Fruit fly (Drosophila melanogaster) whole organism, embryonic: ENCODE data around the gene CG12680.

ENCODE experiments used
- Asciz ChIP-seq: fragments of 200-800 bp; sonication (Bioruptor generic); optimal IDR thresholded peaks from 2 replicates; lab custom pipeline; 2017; ENCODE audit warnings: missing biosample characterization, mild to moderate bottlenecking, missing genetic modification characterization, missing genetic modification reagents
- B-H1 ChIP-seq: fragments of 200-800 bp; sonication (Bioruptor generic); IDR thresholded peaks from 3 replicates; pipeline ENCODE4 v1.3.6; 2022; ENCODE audit warnings: missing biosample characterization, missing genetic modification characterization
- CG10565 ChIP-seq: fragments of 200-800 bp; sonication (Bioruptor generic); optimal IDR thresholded peaks from 3 replicates; lab custom pipeline; 2016; ENCODE audit warnings: missing biosample characterization, mild to moderate bottlenecking, missing genetic modification characterization
- CG11247 ChIP-seq: fragments of 200-800 bp; sonication (Bioruptor generic); IDR thresholded peaks from 2 replicates; pipeline ENCODE4 v1.3.6; 2022; ENCODE audit warnings: missing biosample characterization, missing genetic modification characterization
- CG13287 ChIP-seq: fragments of 200-800 bp; sonication (Bioruptor generic); IDR thresholded peaks from 2 replicates; pipeline ENCODE4 v1.3.6; 2022; ENCODE audit warnings: missing biosample characterization, missing genetic modification characterization; ENCODE audit not compliant: partially characterized antibody
- CG14667 ChIP-seq: fragments of 200-800 bp; sonication (Bioruptor generic); IDR thresholded peaks from 2 replicates; pipeline ENCODE4 v1.3.6; 2022; ENCODE audit warnings: missing biosample characterization, missing genetic modification characterization
- CG15269 ChIP-seq: fragments of 200-800 bp; sonication (Bioruptor generic); optimal IDR thresholded peaks from 2 replicates; lab custom pipeline; 2018; ENCODE audit warnings: missing biosample characterization, mild to moderate bottlenecking, missing genetic modification characterization, moderate library complexity
- CG15479 ChIP-seq: fragments of 200-800 bp; sonication (Bioruptor generic); optimal IDR thresholded peaks from 3 replicates; lab custom pipeline; 2019; ENCODE audit warnings: missing biosample characterization, mild to moderate bottlenecking, missing genetic modification characterization, moderate library complexity
- CG16815 ChIP-seq: fragments of 200-800 bp; sonication (Bioruptor generic); optimal IDR thresholded peaks from 3 replicates; lab custom pipeline; 2017; ENCODE audit warnings: missing biosample characterization, mild to moderate bottlenecking, missing genetic modification characterization
- CG17568 ChIP-seq: fragments of 200-800 bp; sonication (Bioruptor generic); optimal IDR thresholded peaks from 2 replicates; lab custom pipeline; 2018; ENCODE audit warnings: missing biosample characterization, mild to moderate bottlenecking, missing genetic modification characterization, moderate library complexity
- CG17912 ChIP-seq: fragments of 200-800 bp; sonication (Bioruptor generic); optimal IDR thresholded peaks from 2 replicates; lab custom pipeline; 2018; ENCODE audit warnings: missing biosample characterization, mild to moderate bottlenecking, missing genetic modification characterization
- CG18619 ChIP-seq: fragments of 200-800 bp; sonication (Bioruptor generic); optimal IDR thresholded peaks from 3 replicates; lab custom pipeline; 2017; ENCODE audit warnings: missing biosample characterization, mild to moderate bottlenecking, missing genetic modification characterization
- CG2129 ChIP-seq: fragments of 200-800 bp; sonication (Bioruptor generic); IDR thresholded peaks from 2 replicates; pipeline ENCODE4 v1.3.6; 2022; ENCODE audit warnings: missing biosample characterization, missing genetic modification characterization; ENCODE audit not compliant: partially characterized antibody
- CG2889 ChIP-seq: fragments of 200-800 bp; sonication (Bioruptor generic); IDR thresholded peaks from 3 replicates; pipeline ENCODE4 v1.3.6; 2022; ENCODE audit warnings: missing biosample characterization, missing genetic modification characterization
- CG32767 ChIP-seq: fragments of 200-800 bp; sonication (Bioruptor generic); IDR thresholded peaks from 2 replicates; pipeline ENCODE4 v1.3.6; 2022; ENCODE audit warnings: missing biosample characterization, missing genetic modification characterization
- CG32772 ChIP-seq: fragments of 200-800 bp; sonication (Bioruptor generic); IDR thresholded peaks from 2 replicates; pipeline ENCODE4 v1.3.6; 2022; ENCODE audit warnings: missing biosample characterization, missing genetic modification characterization
- CG7839 ChIP-seq: fragments of 200-800 bp; sonication (Bioruptor generic); optimal IDR thresholded peaks from 3 replicates; lab custom pipeline; 2018; ENCODE audit warnings: missing biosample characterization, mild to moderate bottlenecking, missing genetic modification characterization, moderate library complexity
- CG8281 ChIP-seq: fragments of 200-800 bp; sonication (Bioruptor generic); optimal IDR thresholded peaks from 2 replicates; lab custom pipeline; 2018; ENCODE audit warnings: missing biosample characterization, mild to moderate bottlenecking, missing genetic modification characterization, moderate library complexity
- CG9797 ChIP-seq: fragments of 200-800 bp; sonication (Bioruptor generic); optimal IDR thresholded peaks from 3 replicates; lab custom pipeline; 2018; ENCODE audit warnings: missing biosample characterization, mild to moderate bottlenecking, missing genetic modification characterization
- CG9876 ChIP-seq: fragments of 200-800 bp; sonication (Bioruptor generic); optimal IDR thresholded peaks from 2 replicates; lab custom pipeline; 2016; ENCODE audit warnings: missing biosample characterization, missing genetic modification characterization
- Chrac-16 ChIP-seq: fragments of 200-800 bp; sonication (Bioruptor generic); optimal IDR thresholded peaks from 3 replicates; lab custom pipeline; 2016; ENCODE audit warnings: missing biosample characterization, missing genetic modification characterization
- D ChIP-seq, 2 experiments: fragments of 200-800 bp in 1 of 2; fragments of >200 bp in 1 of 2; sonication (Bioruptor generic) in 1 of 2; optimal IDR thresholded peaks; 2 replicates in 1 of 2; 3 replicates in 1 of 2; lab custom pipeline; 2017; ENCODE audit warnings: mild to moderate bottlenecking in 1 of 2, missing biosample characterization in 1 of 2, missing genetic modification characterization in 1 of 2, missing genetic modification reagents in 1 of 2
- Dad ChIP-seq: fragments of 200-800 bp; sonication (Bioruptor generic); optimal IDR thresholded peaks from 3 replicates; lab custom pipeline; 2016; ENCODE audit warnings: missing biosample characterization, missing genetic modification characterization
- Doc3 ChIP-seq: fragments of 200-800 bp; sonication (Bioruptor generic); IDR thresholded peaks from 3 replicates; pipeline ENCODE4 v1.3.6; 2022; ENCODE audit warnings: missing biosample characterization, missing genetic modification characterization; ENCODE audit not compliant: partially characterized antibody
- Drgx ChIP-seq: fragments of 200-800 bp; sonication (Bioruptor generic); IDR thresholded peaks from 2 replicates; pipeline ENCODE4 v1.3.6; 2022; ENCODE audit warnings: missing biosample characterization, missing genetic modification characterization
- Fer2 ChIP-seq: fragments of 200-800 bp; sonication (Bioruptor generic); optimal IDR thresholded peaks from 2 replicates; lab custom pipeline; 2018; ENCODE audit warnings: missing biosample characterization, mild to moderate bottlenecking, missing genetic modification characterization, moderate library complexity
- Hr39 ChIP-seq: fragments of >200 bp; optimal IDR thresholded peaks from 2 replicates; lab custom pipeline; 2017
- Med ChIP-seq: fragments of 200-800 bp; sonication (Bioruptor generic); peaks from one replicate; lab custom pipeline; 2016; ENCODE audit warnings: missing biosample characterization, missing genetic modification characterization, mild to moderate bottlenecking, inconsistent platforms, moderate library complexity
- Stat92E ChIP-seq, 3 experiments: fragments of >200 bp in 2 of 3; fragments of 200-800 bp in 1 of 3; sonication (Bioruptor generic) in 1 of 3; optimal IDR thresholded peaks; 2 replicates each; lab custom pipeline; 2017 to 2019; ENCODE audit warnings: missing biosample characterization in 3 of 3, missing genetic modification characterization in 3 of 3, mild to moderate bottlenecking in 1 of 3, moderate library complexity in 1 of 3
- Tbp ChIP-seq: fragments of >200 bp; optimal IDR thresholded peaks from 2 replicates; lab custom pipeline; 2018; ENCODE audit warnings: missing biosample characterization, missing genetic modification characterization
- amos ChIP-seq: fragments of 200-800 bp; sonication (Bioruptor generic); IDR thresholded peaks from 2 replicates; pipeline ENCODE4 v1.3.6; 2022; ENCODE audit warnings: missing biosample characterization, missing genetic modification characterization; ENCODE audit not compliant: partially characterized antibody
- bab2 ChIP-seq: fragments of 200-800 bp; sonication (Bioruptor generic); optimal IDR thresholded peaks from 2 replicates; lab custom pipeline; 2016; ENCODE audit warnings: missing biosample characterization, missing genetic modification characterization
- dmrt99B ChIP-seq: fragments of 200-800 bp; sonication (Bioruptor generic); optimal IDR thresholded peaks from 2 replicates; lab custom pipeline; 2018; ENCODE audit warnings: missing biosample characterization, mild to moderate bottlenecking, missing genetic modification characterization, moderate library complexity
- dysf ChIP-seq: fragments of 200-800 bp; sonication (Bioruptor generic); IDR thresholded peaks from 3 replicates; pipeline ENCODE4 v1.3.6; 2022; ENCODE audit warnings: missing biosample characterization, missing genetic modification characterization
- emc ChIP-seq: fragments of 200-800 bp; sonication (Bioruptor generic); optimal IDR thresholded peaks from 2 replicates; lab custom pipeline; 2016; ENCODE audit warnings: missing biosample characterization, missing genetic modification characterization
- fd96Cb ChIP-seq: fragments of 200-800 bp; sonication (Bioruptor generic); optimal IDR thresholded peaks from 2 replicates; lab custom pipeline; 2018; ENCODE audit warnings: missing biosample characterization, mild to moderate bottlenecking, missing genetic modification characterization, moderate library complexity
- fu2 ChIP-seq: fragments of 200-800 bp; sonication (Bioruptor generic); optimal IDR thresholded peaks from 2 replicates; lab custom pipeline; 2016; ENCODE audit warnings: missing biosample characterization, missing genetic modification characterization
- hb ChIP-seq: fragments of 200-800 bp; sonication (Bioruptor generic); IDR thresholded peaks from 3 replicates; pipeline ENCODE4 v1.3.6; 2022; ENCODE audit warnings: missing biosample characterization, missing genetic modification characterization; ENCODE audit not compliant: partially characterized antibody
- kay ChIP-seq: fragments of 200-800 bp; sonication (Bioruptor generic); optimal IDR thresholded peaks from 2 replicates; lab custom pipeline; 2016; ENCODE audit warnings: missing biosample characterization, missing genetic modification characterization
- mam ChIP-seq: fragments of 200-800 bp; sonication (Bioruptor generic); optimal IDR thresholded peaks from 3 replicates; lab custom pipeline; 2016; ENCODE audit warnings: missing biosample characterization, missing genetic modification characterization
- onecut ChIP-seq: fragments of 200-800 bp; sonication (Bioruptor generic); IDR thresholded peaks from 2 replicates; pipeline ENCODE4 v1.3.6; 2022; ENCODE audit warnings: missing biosample characterization, missing genetic modification characterization
- repo ChIP-seq: fragments of 200-800 bp; sonication (Bioruptor generic); optimal IDR thresholded peaks from 2 replicates; lab custom pipeline; 2016; ENCODE audit warnings: missing biosample characterization, missing genetic modification characterization
- row ChIP-seq: fragments of 200-800 bp; sonication (Bioruptor generic); IDR thresholded peaks from 3 replicates; pipeline ENCODE4 v1.3.6; 2022; ENCODE audit warnings: missing biosample characterization, missing genetic modification characterization
- sc ChIP-seq, 3 experiments: fragments of >200 bp in 2 of 3; fragments of 200-800 bp in 1 of 3; sonication (Bioruptor generic) in 1 of 3; optimal IDR thresholded peaks; 2 replicates in 2 of 3; 3 replicates in 1 of 3; lab custom pipeline; 2017; ENCODE audit warnings: mild to moderate bottlenecking in 1 of 3, missing biosample characterization in 1 of 3, missing genetic modification characterization in 1 of 3, missing genetic modification reagents in 1 of 3
- schlank ChIP-seq: fragments of 200-800 bp; sonication (Bioruptor generic); optimal IDR thresholded peaks from 2 replicates; lab custom pipeline; 2018; ENCODE audit warnings: missing biosample characterization, mild to moderate bottlenecking, missing genetic modification characterization
- tll ChIP-seq, 2 experiments: fragments of 200-800 bp in 1 of 2; fragments of >200 bp in 1 of 2; sonication (Bioruptor generic) in 1 of 2; optimal IDR thresholded peaks; 2 replicates each; lab custom pipeline; 2017 to 2019; ENCODE audit warnings: missing biosample characterization in 2 of 2, missing genetic modification characterization in 2 of 2, mild to moderate bottlenecking in 1 of 2, moderate library complexity in 1 of 2
- tup ChIP-seq: fragments of 200-800 bp; sonication (Bioruptor generic); optimal IDR thresholded peaks from 2 replicates; lab custom pipeline; 2016; ENCODE audit warnings: missing biosample characterization, mild to moderate bottlenecking, missing genetic modification characterization, moderate library complexity
- wor ChIP-seq: fragments of 200-800 bp; sonication (Bioruptor generic); IDR thresholded peaks from 2 replicates; pipeline ENCODE4 v1.3.6; 2022; ENCODE audit warnings: missing biosample characterization, missing genetic modification characterization

CG12680 gene

DNA sequence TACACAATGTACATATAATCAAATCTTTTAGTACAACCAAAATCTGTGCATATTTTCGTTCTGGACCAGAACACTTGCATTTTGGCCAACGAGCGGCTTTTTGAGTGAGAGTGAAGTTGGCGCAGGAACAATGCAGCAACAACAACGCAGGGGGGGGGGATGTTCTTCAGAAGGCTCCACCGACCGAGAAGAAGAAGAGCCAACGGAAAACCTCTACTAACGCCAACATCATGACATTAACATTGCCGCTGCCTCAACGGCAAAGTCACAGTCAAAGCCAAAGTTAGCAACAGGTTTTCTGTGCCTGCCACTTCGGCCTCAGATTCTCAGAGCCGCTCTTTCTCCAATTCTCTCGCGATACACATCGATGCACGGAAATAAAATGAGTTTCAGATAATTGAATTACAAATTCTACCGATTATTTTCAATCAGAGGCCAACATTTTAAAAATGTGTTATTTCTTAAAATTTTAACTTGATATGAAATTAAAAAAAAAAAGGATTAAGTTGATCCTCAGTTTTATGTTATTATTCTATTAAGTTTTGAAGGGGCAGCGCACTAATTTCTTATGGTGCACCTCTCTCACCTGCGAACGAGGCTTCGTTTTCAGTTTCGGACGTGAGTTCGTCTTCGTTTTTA, 49.1 kb downstream of the CG12680 start (continued):
- TF ChIP-seq CG9797 (GFP tag; lab: Kevin White, UChicago) (no peak), tup (peak; percentile 15), CG32767 (peak; percentile 79), Asciz (GFP tag; lab: Kevin White, UChicago) (peak; percentile 71), emc (GFP tag; lab: Kevin White, UChicago) (no peak), CG15479 (no peak), dmrt99B (tag; lab: Kevin White, UChicago) (peak; percentile 87), Fer2 (tag; lab: Kevin White, UChicago) (peak; percentile 39), amos (GFP tag; lab: Robert Waterston, UW) (no peak), Tbp (GFP tag; lab: Kevin White, UChicago) (no peak), fd96Cb (tag; lab: Kevin White, UChicago) (peak; percentile 74), hb (no peak), dysf (GFP tag; lab: Robert Waterston, UW) (peak; percentile 83), CG7839 (tag; lab: Kevin White, UChicago) (peak; percentile 86), D (optimal IDR thresholded peaks at IDR 0.05; lab: Kevin White, UChicago) (no peak), D (GFP tag; optimal IDR thresholded peaks at IDR 0.05; lab: Kevin White, UChicago) (peak; percentile 74), schlank (tag; lab: Kevin White, UChicago) (peak; percentile 12), CG17912 (GFP tag; lab: Kevin White, UChicago) (no peak), CG2889 (GFP tag; lab: Robert Waterston, UW) (peak; percentile 51; the same call in 1 of the 3 replicates), CG15269 (peak; percentile 84), CG14667 (GFP tag; lab: Robert Waterston, UW) (peak; percentile 65), CG16815 (GFP tag; lab: Kevin White, UChicago) (peak; percentile 71), fu2 (GFP tag; lab: Kevin White, UChicago) (peak; percentile 3), Doc3 (GFP tag; lab: Robert Waterston, UW) (no peak), Hr39 (lab: Kevin White, UChicago) (no peak), bab2 (GFP tag; lab: Kevin White, UChicago) (peak; percentile 56), sc (optimal IDR thresholded peaks at IDR 0.05; lab: Kevin White, UChicago) (no peak), sc (GFP tag; optimal IDR thresholded peaks at IDR 0.05; lab: Kevin White, UChicago) (peak; percentile 55), CG9876 (GFP tag; lab: Kevin White, UChicago) (no peak), CG2129 (GFP tag; lab: Robert Waterston, UW) (no peak), kay (GFP tag; lab: Kevin White, UChicago) (peak; percentile 53), mam (peak; percentile 63), Drgx (GFP tag; lab: Robert Waterston, UW) (peak; percentile 87), CG18619 (GFP tag; lab: Kevin White, UChicago) (peak; percentile 74), Med (peak; percentile 84), Dad (GFP tag; lab: Kevin White, UChicago) (peak; percentile 58), Chrac-16 (GFP tag; lab: Kevin White, UChicago) (peak; percentile 65), repo (GFP tag; lab: Kevin White, UChicago) (peak; percentile 50), CG17568 (GFP tag; lab: Kevin White, UChicago) (peak; percentile 65), row (GFP tag; lab: Robert Waterston, UW) (peak; percentile 89), CG8281 (tag; lab: Kevin White, UChicago) (peak; percentile 48), wor (GFP tag; lab: Robert Waterston, UW) (0 out of 2 replicates have a peak, but pooled peaks have one; percentile 19), CG11247 (GFP tag; lab: Robert Waterston, UW) (peak; percentile 68), CG10565 (GFP tag; lab: Kevin White, UChicago) (no peak), CG32772 (peak; percentile 77), B-H1 (peak; percentile 43; the same call in 2 of the 3 replicates), Stat92E (GFP tag; optimal IDR thresholded peaks at IDR 0.05; lab: Kevin White, UChicago) (peak in 1 of 3 experiments; percentile 64), tll (GFP tag; optimal IDR thresholded peaks at IDR 0.05; lab: Kevin White, UChicago) (no peak), CG13287 (GFP tag; lab: Robert Waterston, UW) (no peak), onecut (GFP tag; lab: Robert Waterston, UW) (no peak)
